Fruit fly (Drosophila melanogaster) whole organism, embryonic: ENCODE data around the gene Mbs.

Source experiments
- Asciz ChIP-seq: fragments of 200-800 bp; sonication (Bioruptor generic); optimal IDR thresholded peaks from 2 replicates; lab custom pipeline; 2017; ENCODE audit warnings: missing biosample characterization, mild to moderate bottlenecking, missing genetic modification characterization, missing genetic modification reagents
- CG10267 ChIP-seq: fragments of 200-800 bp; sonication (Bioruptor generic); optimal IDR thresholded peaks from 2 replicates; lab custom pipeline; 2018; ENCODE audit warnings: missing biosample characterization, mild to moderate bottlenecking, missing genetic modification characterization, moderate library complexity
- CG10366 ChIP-seq: fragments of 200-800 bp; sonication (Bioruptor generic); IDR thresholded peaks from 2 replicates; pipeline ENCODE4 v1.3.6; 2022; ENCODE audit warnings: missing biosample characterization, missing genetic modification characterization
- CG12155 ChIP-seq: fragments of 200-800 bp; sonication (Bioruptor generic); optimal IDR thresholded peaks from 3 replicates; lab custom pipeline; 2016; ENCODE audit warnings: missing biosample characterization, missing genetic modification characterization
- CG12219 ChIP-seq: fragments of 200-800 bp; sonication (Bioruptor generic); optimal IDR thresholded peaks from 3 replicates; lab custom pipeline; 2018; ENCODE audit warnings: missing biosample characterization, mild to moderate bottlenecking, missing genetic modification characterization
- CG12299 ChIP-seq: fragments of 200-800 bp; sonication (Bioruptor generic); optimal IDR thresholded peaks from 2 replicates; lab custom pipeline; 2018; ENCODE audit warnings: missing biosample characterization, mild to moderate bottlenecking, missing genetic modification characterization
- CG14050 ChIP-seq: fragments of 200-800 bp; sonication (Bioruptor generic); IDR thresholded peaks from 3 replicates; pipeline ENCODE4 v1.3.6; 2022; ENCODE audit warnings: missing biosample characterization, missing genetic modification characterization
- CG1647 ChIP-seq: fragments of 200-800 bp; sonication (Bioruptor generic); optimal IDR thresholded peaks from 3 replicates; lab custom pipeline; 2016; ENCODE audit warnings: missing biosample characterization, missing genetic modification characterization
- CG17802 ChIP-seq: fragments of 200-800 bp; sonication (Bioruptor generic); optimal IDR thresholded peaks from 2 replicates; lab custom pipeline; 2018; ENCODE audit warnings: missing biosample characterization, mild to moderate bottlenecking, missing genetic modification characterization, moderate library complexity
- CG17829 ChIP-seq: fragments of 200-800 bp; optimal IDR thresholded peaks from 2 replicates; lab custom pipeline; 2019; ENCODE audit warnings: missing biosample characterization, mild to moderate bottlenecking, missing genetic modification characterization, moderate library complexity
- CG18011 ChIP-seq: fragments of 200-800 bp; sonication (Bioruptor generic); optimal IDR thresholded peaks from 2 replicates; lab custom pipeline; 2017; ENCODE audit warnings: missing biosample characterization, missing genetic modification characterization, mild to moderate bottlenecking, moderate library complexity, missing genotype
- CG2199 ChIP-seq: fragments of 200-800 bp; sonication (Bioruptor generic); IDR thresholded peaks from 3 replicates; pipeline ENCODE4 v1.3.6; 2022; ENCODE audit warnings: missing biosample characterization, missing genetic modification characterization
- CG2678 ChIP-seq: fragments of 200-800 bp; sonication (Bioruptor generic); optimal IDR thresholded peaks from 3 replicates; lab custom pipeline; 2019; ENCODE audit warnings: missing biosample characterization, mild to moderate bottlenecking, missing genetic modification characterization, moderate library complexity
- CG33557 ChIP-seq: fragments of 200-800 bp; sonication (Bioruptor generic); optimal IDR thresholded peaks from 2 replicates; lab custom pipeline; 2019; ENCODE audit warnings: missing biosample characterization, mild to moderate bottlenecking, missing genetic modification characterization, moderate library complexity
- CG42726 ChIP-seq: fragments of 200-800 bp; sonication (Bioruptor generic); IDR thresholded peaks from 2 replicates; pipeline ENCODE4 v1.3.6; 2022; ENCODE audit warnings: missing biosample characterization, missing genetic modification characterization; ENCODE audit not compliant: partially characterized antibody
- CG4617 ChIP-seq: fragments of 200-800 bp; sonication (Bioruptor generic); optimal IDR thresholded peaks from 3 replicates; lab custom pipeline; 2016; ENCODE audit warnings: missing biosample characterization, missing genetic modification characterization, borderline replicate concordance
- CG4820 ChIP-seq: fragments of 200-800 bp; sonication (Bioruptor generic); optimal IDR thresholded peaks from 3 replicates; lab custom pipeline; 2016; ENCODE audit warnings: missing biosample characterization, missing genetic modification characterization
- CG5245 ChIP-seq: fragments of 200-800 bp; sonication (Bioruptor generic); optimal IDR thresholded peaks from 3 replicates; lab custom pipeline; 2016; ENCODE audit warnings: missing biosample characterization, missing genetic modification characterization
- CG6683 ChIP-seq: fragments of 200-800 bp; sonication (Bioruptor generic); optimal IDR thresholded peaks from 2 replicates; lab custom pipeline; 2017; ENCODE audit warnings: missing biosample characterization, mild to moderate bottlenecking, missing genetic modification characterization, missing genetic modification reagents
- CG6854 ChIP-seq: fragments of 200-800 bp; sonication (Bioruptor generic); optimal IDR thresholded peaks from 3 replicates; lab custom pipeline; 2017; ENCODE audit warnings: missing biosample characterization, mild to moderate bottlenecking, missing genetic modification characterization
- CG8089 ChIP-seq: fragments of 200-800 bp; sonication (Bioruptor generic); optimal IDR thresholded peaks from 3 replicates; lab custom pipeline; 2016; ENCODE audit warnings: missing biosample characterization, missing genetic modification characterization
- CG8388 ChIP-seq: fragments of 200-800 bp; sonication (Bioruptor generic); optimal IDR thresholded peaks from 2 replicates; lab custom pipeline; 2019; ENCODE audit warnings: missing biosample characterization, mild to moderate bottlenecking, missing genetic modification characterization, moderate library complexity
- CG9817 ChIP-seq: fragments of 200-800 bp; sonication (Bioruptor generic); optimal IDR thresholded peaks from 2 replicates; lab custom pipeline; 2018; ENCODE audit warnings: missing biosample characterization, mild to moderate bottlenecking, missing genetic modification characterization, moderate library complexity
- CG9932 ChIP-seq: fragments of 200-800 bp; sonication (Bioruptor generic); IDR thresholded peaks from 2 replicates; pipeline ENCODE4 v1.3.6; 2022; ENCODE audit warnings: missing biosample characterization, missing genetic modification characterization
- D ChIP-seq, 2 experiments: fragments of 200-800 bp in 1 of 2; fragments of >200 bp in 1 of 2; sonication (Bioruptor generic) in 1 of 2; optimal IDR thresholded peaks; 2 replicates in 1 of 2; 3 replicates in 1 of 2; lab custom pipeline; 2017; ENCODE audit warnings: mild to moderate bottlenecking in 1 of 2, missing biosample characterization in 1 of 2, missing genetic modification characterization in 1 of 2, missing genetic modification reagents in 1 of 2
- D19B ChIP-seq: fragments of 200-800 bp; sonication (Bioruptor generic); optimal IDR thresholded peaks from 2 replicates; lab custom pipeline; 2017; ENCODE audit warnings: missing biosample characterization, mild to moderate bottlenecking, missing genetic modification characterization
- Dip3 ChIP-seq: fragments of 200-800 bp; sonication (Bioruptor generic); optimal IDR thresholded peaks from 3 replicates; lab custom pipeline; 2016; ENCODE audit warnings: missing biosample characterization, missing genetic modification characterization
- Elba2 ChIP-seq: fragments of 200-800 bp; sonication (Bioruptor generic); optimal IDR thresholded peaks from 3 replicates; lab custom pipeline; 2016; ENCODE audit warnings: missing biosample characterization, missing genetic modification characterization
- Ets65A ChIP-seq: fragments of 200-800 bp; sonication (Bioruptor generic); peaks from one replicate; lab custom pipeline; 2016; ENCODE audit warnings: missing biosample characterization, missing genetic modification characterization
- Gug ChIP-seq: fragments of 200-800 bp; sonication (Bioruptor generic); IDR thresholded peaks from 4 replicates; pipeline ENCODE4 v1.3.6; 2022; ENCODE audit warnings: missing biosample characterization, missing genetic modification characterization
- Poxn ChIP-seq: fragments of 200-800 bp; sonication (Bioruptor generic); IDR thresholded peaks from 2 replicates; pipeline ENCODE4 v1.3.6; 2022; ENCODE audit warnings: missing biosample characterization, missing genetic modification characterization
- Sox100B ChIP-seq: fragments of 200-800 bp; sonication (Bioruptor generic); optimal IDR thresholded peaks from 3 replicates; lab custom pipeline; 2018; ENCODE audit warnings: missing biosample characterization, mild to moderate bottlenecking, missing genetic modification characterization
- Trl ChIP-seq, 3 experiments: fragments of >200 bp in 2 of 3; fragments of 200-800 bp in 1 of 3; sonication (Bioruptor generic) in 1 of 3; optimal IDR thresholded peaks; 2 replicates in 1 of 3; 3 replicates in 2 of 3; lab custom pipeline; 2016 to 2017; ENCODE audit warnings: missing biosample characterization in 1 of 3, missing genetic modification characterization in 1 of 3
- Xbp1 ChIP-seq: fragments of 200-800 bp; sonication (Bioruptor generic); optimal IDR thresholded peaks from 3 replicates; lab custom pipeline; 2016; ENCODE audit warnings: missing biosample characterization, mild to moderate bottlenecking, missing genetic modification characterization
- crol ChIP-seq: fragments of 200-800 bp; sonication (Bioruptor generic); IDR thresholded peaks from 2 replicates; pipeline ENCODE4 v1.3.6; 2022; ENCODE audit warnings: missing biosample characterization, missing genetic modification characterization
- dpn ChIP-seq, 2 experiments: fragments of 200-800 bp; sonication (Bioruptor generic); optimal IDR thresholded peaks; 3 replicates each; lab custom pipeline; 2016; ENCODE audit warnings: missing biosample characterization in 2 of 2, missing genetic modification characterization in 2 of 2
- fru ChIP-seq: fragments of >200 bp; optimal IDR thresholded peaks from 2 replicates; lab custom pipeline; 2017
- lola ChIP-seq, 3 experiments: fragments of >200 bp in 2 of 3; fragments of 200-800 bp in 1 of 3; sonication (Bioruptor generic) in 1 of 3; optimal IDR thresholded peaks; 2 replicates each; lab custom pipeline; 2017 to 2019; ENCODE audit warnings: missing biosample characterization in 3 of 3, missing genetic modification characterization in 3 of 3, mild to moderate bottlenecking in 1 of 3, moderate library complexity in 1 of 3
- mld ChIP-seq: fragments of 200-800 bp; sonication (Bioruptor generic); IDR thresholded peaks from 3 replicates; pipeline ENCODE4 v1.3.6; 2022; ENCODE audit warnings: missing biosample characterization, missing genetic modification characterization; ENCODE audit not compliant: partially characterized antibody
- otp ChIP-seq: fragments of 200-800 bp; sonication (Bioruptor generic); IDR thresholded peaks from 3 replicates; pipeline ENCODE4, ENCODE4 v1.3.6; 2022; ENCODE audit warnings: missing biosample characterization, missing genetic modification characterization
- pho ChIP-seq: fragments of 200-800 bp; sonication (Bioruptor generic); optimal IDR thresholded peaks from 2 replicates; lab custom pipeline; 2016; ENCODE audit warnings: missing biosample characterization, missing genetic modification characterization
- ranshi ChIP-seq: fragments of 200-800 bp; sonication (Bioruptor generic); IDR thresholded peaks from 2 replicates; pipeline ENCODE4 v1.3.6; 2022; ENCODE audit warnings: missing biosample characterization, missing genetic modification characterization
- sc ChIP-seq, 3 experiments: fragments of >200 bp in 2 of 3; fragments of 200-800 bp in 1 of 3; sonication (Bioruptor generic) in 1 of 3; optimal IDR thresholded peaks; 2 replicates in 2 of 3; 3 replicates in 1 of 3; lab custom pipeline; 2017; ENCODE audit warnings: mild to moderate bottlenecking in 1 of 3, missing biosample characterization in 1 of 3, missing genetic modification characterization in 1 of 3, missing genetic modification reagents in 1 of 3
- scrt ChIP-seq: fragments of 200-800 bp; sonication (Bioruptor generic); optimal IDR thresholded peaks from 2 replicates; lab custom pipeline; 2018; ENCODE audit warnings: missing biosample characterization, mild to moderate bottlenecking, missing genetic modification characterization, moderate library complexity
- sens ChIP-seq: fragments of 200-800 bp; sonication (Bioruptor generic); peaks from one replicate; lab custom pipeline; 2016; ENCODE audit warnings: missing biosample characterization, missing genetic modification characterization
- so ChIP-seq: fragments of 200-800 bp; sonication (Bioruptor generic); IDR thresholded peaks from 3 replicates; pipeline ENCODE4 v1.3.6; 2022; ENCODE audit warnings: missing biosample characterization, missing genetic modification characterization
- sr ChIP-seq: fragments of 200-800 bp; sonication (Bioruptor generic); IDR thresholded peaks from 3 replicates; pipeline ENCODE4 v1.3.6; 2022; ENCODE audit warnings: missing biosample characterization, missing genetic modification characterization
- stc ChIP-seq: fragments of 200-800 bp; sonication (Bioruptor generic); IDR thresholded peaks from 2 replicates; pipeline ENCODE4 v1.3.6; 2022; ENCODE audit warnings: missing biosample characterization, missing genetic modification characterization
- unc-4 ChIP-seq: fragments of 200-800 bp; sonication (Bioruptor generic); IDR thresholded peaks from 2 replicates; pipeline ENCODE4 v1.3.6; 2022; ENCODE audit warnings: missing biosample characterization, missing genetic modification characterization; ENCODE audit not compliant: partially characterized antibody

Gene Mbs

DNA sequence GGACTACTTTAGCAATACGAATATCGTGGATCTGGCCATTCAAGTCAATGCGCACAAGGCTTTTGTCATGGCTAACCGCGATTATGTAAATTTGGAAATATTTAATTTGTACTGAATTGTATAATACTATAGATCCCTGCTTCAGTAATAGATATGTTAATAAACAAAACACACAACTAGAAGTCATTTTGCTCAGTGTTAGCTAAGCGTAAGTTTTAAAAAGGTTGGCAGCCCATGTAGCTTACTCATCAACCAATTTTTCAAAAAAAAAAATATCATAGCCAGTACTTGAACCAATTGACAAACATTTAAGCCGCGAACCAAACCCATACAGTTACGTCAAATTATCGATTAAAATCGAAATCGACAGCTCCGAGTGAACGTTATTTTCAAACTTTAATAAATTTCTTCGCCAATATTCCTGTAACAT, 14.7 kb upstream of the Mbs start (continued):
- TF ChIP-seq CG2678 (tag; lab: Kevin White, UChicago) (peak; percentile 79), CG33557 (GFP tag; lab: Kevin White, UChicago) (peak; percentile 23), so (peak; percentile 88), CG12299 (peak; percentile 62), CG4617 (no peak), mld (GFP tag; lab: Robert Waterston, UW) (no peak), fru (lab: Kevin White, UChicago) (no peak), Asciz (GFP tag; lab: Kevin White, UChicago) (peak; percentile 55), CG8388 (peak; percentile 68), stc (peak; percentile 78), CG9817 (tag; lab: Kevin White, UChicago) (peak; percentile 55), Xbp1 (GFP tag; lab: Kevin White, UChicago) (peak; percentile 83), Dip3 (GFP tag; lab: Kevin White, UChicago) (peak; percentile 59), CG2199 (peak; percentile 90), CG10267 (tag; lab: Kevin White, UChicago) (peak; percentile 81), CG8089 (GFP tag; lab: Kevin White, UChicago) (peak; percentile 45), CG17829 (peak; percentile 80), CG14050 (GFP tag; lab: Robert Waterston, UW) (peak; percentile 28; the same call in 1 of the 3 replicates), CG4820 (GFP tag; lab: Kevin White, UChicago) (peak; percentile 55), otp (GFP tag; lab: Robert Waterston, UW) (peak; percentile 60; the same call in 1 of the 3 replicates), sr (GFP tag; lab: Robert Waterston, UW) (no peak), CG5245 (peak; percentile 59), CG17802 (tag; lab: Kevin White, UChicago) (peak; percentile 4), dpn (GFP tag; optimal IDR thresholded peaks at IDR 0.05; lab: Kevin White, UChicago) (peak; percentile 77 to 83), scrt (peak; percentile 65), unc-4 (GFP tag; lab: Robert Waterston, UW) (peak; percentile 61), CG9932 (peak; percentile 85), D (optimal IDR thresholded peaks at IDR 0.05; lab: Kevin White, UChicago) (no peak), D (GFP tag; optimal IDR thresholded peaks at IDR 0.05; lab: Kevin White, UChicago) (peak; percentile 44), Elba2 (GFP tag; lab: Kevin White, UChicago) (peak; percentile 40), CG42726 (GFP tag; lab: Robert Waterston, UW) (no peak), CG6854 (GFP tag; lab: Kevin White, UChicago) (peak; percentile 79), sc (optimal IDR thresholded peaks at IDR 0.05; lab: Kevin White, UChicago) (no peak), sc (GFP tag; optimal IDR thresholded peaks at IDR 0.05; lab: Kevin White, UChicago) (peak; percentile 13), CG6683 (GFP tag; lab: Kevin White, UChicago) (peak; percentile 50), Trl (optimal IDR thresholded peaks at IDR 0.05; lab: Kevin White, UChicago) (no peak), Trl (GFP tag; optimal IDR thresholded peaks at IDR 0.05; lab: Kevin White, UChicago) (peak; percentile 67), Ets65A (GFP tag; lab: Kevin White, UChicago) (peak; percentile 97), Poxn (no peak), CG1647 (peak; percentile 81), lola (GFP tag; optimal IDR thresholded peaks at IDR 0.05; lab: Kevin White, UChicago) (peak in 1 of 3 experiments; percentile 55), CG12155 (GFP tag; lab: Kevin White, UChicago) (peak; percentile 75), pho (GFP tag; lab: Kevin White, UChicago) (peak; percentile 87), sens (GFP tag; lab: Kevin White, UChicago) (peak; percentile 96), CG12219 (GFP tag; lab: Kevin White, UChicago) (peak; percentile 81), CG10366 (peak; percentile 75), ranshi (GFP tag; lab: Robert Waterston, UW) (peak; percentile 78; the same call in 1 of the 2 replicates), CG18011 (GFP tag; lab: Kevin White, UChicago) (peak; percentile 69), Gug (peak; percentile 55; the same call in 2 of the 4 replicates), Sox100B (GFP tag; lab: Kevin White, UChicago) (peak; percentile 36), crol (GFP tag; lab: Robert Waterston, UW) (no peak), D19B (GFP tag; lab: Kevin White, UChicago) (peak; percentile 45)
